Fruit fly (Drosophila melanogaster): ENCODE data around the gene CG15408.

The CG15408 gene

DNA sequence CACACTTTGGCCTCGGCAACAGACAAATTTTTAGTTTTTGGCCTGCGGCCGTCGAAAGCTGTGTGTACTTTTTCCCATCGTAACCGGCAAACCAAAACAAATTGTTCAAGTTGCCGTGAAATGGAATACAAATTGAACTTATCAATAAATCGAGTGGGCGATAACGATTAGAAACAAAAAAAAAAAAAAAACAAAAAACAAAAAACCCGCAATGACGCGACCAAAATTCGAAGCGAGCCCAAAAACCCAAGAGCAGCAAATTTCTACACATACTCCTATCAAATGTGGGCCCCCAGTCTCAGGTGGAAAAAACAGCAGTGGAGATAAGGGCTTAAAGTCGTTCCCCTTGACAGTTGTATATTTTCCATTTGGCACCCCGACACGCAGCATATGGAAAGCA, 25.4 kb upstream of the CG15408 start:
- TF ChIP-seq insv (optimal IDR thresholded peaks at IDR 0.05) (no peak), ttk (optimal IDR thresholded peaks at IDR 0.05) (no peak), h (optimal IDR thresholded peaks at IDR 0.05) (no peak), psq (optimal IDR thresholded peaks at IDR 0.05) (no peak)

DNA sequence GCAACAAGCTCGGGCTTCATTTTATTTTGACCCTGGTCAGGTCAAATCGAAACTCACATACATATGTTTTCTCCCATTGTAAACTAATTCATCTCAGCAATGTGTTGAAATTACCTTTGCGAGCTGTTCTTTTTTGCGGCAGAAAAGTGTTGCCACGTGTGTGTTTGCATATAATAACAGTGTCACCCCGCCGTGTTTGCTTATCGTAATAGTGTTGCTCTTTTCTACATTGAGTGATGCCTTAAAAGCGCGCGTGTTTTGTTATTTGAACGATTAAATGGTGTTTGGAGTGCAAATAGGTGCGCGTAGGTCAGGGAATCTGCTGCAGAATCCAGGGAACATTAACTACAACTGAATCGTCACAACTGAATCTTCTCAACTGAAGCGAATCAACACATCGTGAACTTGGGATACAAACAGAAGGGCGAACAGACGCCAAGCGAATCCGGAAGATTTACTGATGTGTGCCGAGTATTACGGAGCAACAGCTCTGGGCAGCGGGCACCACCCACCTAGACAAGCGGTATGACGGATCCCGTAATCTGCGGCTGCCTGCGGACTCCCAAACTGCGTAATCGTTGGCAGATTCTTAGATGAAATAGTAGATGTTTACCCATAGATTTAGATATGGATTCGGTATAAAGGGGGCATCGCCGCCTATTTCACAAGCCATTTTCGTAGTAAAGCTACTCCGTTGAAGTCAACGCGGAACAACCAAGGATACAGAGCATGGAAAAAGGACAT, 23.9 kb upstream of the CG15408 start, which contains the start of gene CG15406:
Gene CG15406, plus strand, starts transcription at position 694 of the 744 bp plus-strand sequence.
- TF ChIP-seq h (optimal IDR thresholded peaks at IDR 0.05) (no peak), insv (optimal IDR thresholded peaks at IDR 0.05) (no peak), Sin3A (optimal IDR thresholded peaks at IDR 0.05) (no peak), ttk (optimal IDR thresholded peaks at IDR 0.05) (no peak), psq (optimal IDR thresholded peaks at IDR 0.05) (no peak), Myc (optimal IDR thresholded peaks at IDR 0.05) (no peak)

DNA sequence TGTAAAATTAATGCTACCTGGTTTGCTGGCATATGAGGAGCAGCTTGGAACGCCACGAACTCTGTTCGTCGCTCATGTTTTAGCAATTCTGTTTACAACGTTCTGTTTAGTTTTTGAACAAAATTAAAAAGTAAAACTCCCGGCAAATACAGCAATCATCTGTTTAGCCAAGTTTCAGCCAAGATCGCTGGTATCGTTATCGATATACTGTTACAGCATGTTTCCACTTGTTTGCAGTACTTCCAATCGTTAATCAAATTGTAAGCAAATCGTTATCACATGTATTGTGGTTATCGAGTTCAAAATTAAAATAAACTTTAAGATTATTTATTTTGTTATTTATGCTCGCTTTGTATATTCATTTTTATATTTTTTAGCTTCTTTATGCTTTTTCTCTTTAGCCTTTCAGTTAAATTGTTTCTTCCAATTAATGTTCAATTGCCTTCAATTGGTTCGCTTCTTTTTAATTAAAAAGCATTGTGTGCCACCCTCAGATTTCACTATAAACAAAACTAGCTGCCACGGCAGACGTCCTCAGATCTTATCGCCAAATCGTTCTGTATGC, 12.8 kb upstream of the CG15408 start, which contains the start of the genes Fign and CG8837:
Gene Fign, minus strand, starts transcription at position 142 of the 565 bp plus-strand sequence.
Gene CG8837, plus strand, starts transcription at position 515 of the 565 bp plus-strand sequence.
- TF ChIP-seq ttk (optimal IDR thresholded peaks at IDR 0.05) (no peak), Myc (optimal IDR thresholded peaks at IDR 0.05) (no peak), Sin3A (optimal IDR thresholded peaks at IDR 0.05) (no peak), insv (optimal IDR thresholded peaks at IDR 0.05) (no peak), h (optimal IDR thresholded peaks at IDR 0.05) (no peak), psq (optimal IDR thresholded peaks at IDR 0.05) (no peak)

DNA sequence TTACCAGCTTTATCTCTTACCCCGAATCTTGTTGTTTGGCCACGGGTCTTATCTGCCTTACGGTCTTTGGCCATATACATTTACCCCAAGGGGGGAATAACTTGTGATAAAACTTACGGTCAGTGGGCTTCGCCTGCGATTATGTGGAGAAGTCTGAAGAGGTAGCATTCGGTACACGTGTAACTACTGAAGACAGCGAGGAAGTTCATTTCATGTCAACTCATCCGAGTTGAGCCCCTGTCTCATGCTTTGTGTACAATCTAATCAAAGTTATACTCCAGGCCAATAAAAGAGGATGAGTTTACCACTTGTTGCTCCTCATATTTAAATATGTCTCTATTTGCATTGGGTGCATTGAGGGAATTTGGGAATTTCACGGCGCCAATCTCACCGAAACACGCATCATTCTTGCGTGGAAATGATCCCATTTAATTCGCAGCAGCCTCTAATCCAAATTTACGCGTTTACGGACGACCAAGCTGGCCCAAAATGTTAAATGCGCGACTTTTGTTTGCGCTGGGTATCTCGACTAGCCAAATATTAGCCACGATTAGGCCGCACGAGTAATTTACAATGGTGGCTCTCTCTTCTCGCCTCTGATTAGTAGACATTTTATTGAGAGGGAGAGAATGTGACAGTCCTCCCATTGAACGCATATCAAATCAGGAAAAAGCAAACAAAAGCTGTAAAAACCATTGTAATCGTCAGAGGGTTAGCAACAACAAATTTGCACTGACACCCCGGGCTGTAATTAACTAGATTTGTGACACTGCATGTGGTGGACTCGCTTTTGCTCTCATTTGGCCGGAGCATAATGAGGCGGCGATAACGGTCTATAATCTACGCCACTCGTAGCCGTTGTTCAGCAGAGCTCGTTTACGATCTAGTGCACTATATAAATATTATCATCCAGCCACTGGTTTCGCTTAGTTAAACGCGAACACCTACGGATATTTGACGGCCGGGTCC, 9.0 kb upstream of the CG15408 start, which contains the start of gene CG33281:
Gene CG33281, plus strand, starts transcription at position 919 of the 969 bp plus-strand sequence.
- TF ChIP-seq insv (optimal IDR thresholded peaks at IDR 0.05) (no peak), Myc (optimal IDR thresholded peaks at IDR 0.05) (no peak), ttk (optimal IDR thresholded peaks at IDR 0.05) (no peak), h (optimal IDR thresholded peaks at IDR 0.05) (no peak), psq (optimal IDR thresholded peaks at IDR 0.05) (no peak), Sin3A (optimal IDR thresholded peaks at IDR 0.05) (no peak)

DNA sequence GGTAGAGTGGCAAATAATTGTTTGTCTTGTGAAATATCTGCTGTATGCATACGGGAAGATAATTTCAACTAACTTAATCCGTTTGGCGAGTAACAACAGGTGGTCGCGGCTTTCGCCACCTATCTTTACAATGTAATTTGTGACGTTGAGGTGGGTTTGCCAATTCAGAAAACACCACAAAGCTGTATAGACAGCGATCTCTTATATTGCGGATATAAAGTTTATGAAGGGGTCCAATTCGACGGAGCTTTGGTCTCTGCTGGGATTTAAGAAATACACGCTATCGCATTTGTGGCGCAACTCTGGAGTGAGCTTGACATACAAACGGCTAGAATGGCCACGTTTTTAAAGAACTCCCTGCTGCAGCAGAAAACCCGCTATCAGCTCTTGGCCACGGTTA, 5.0 kb upstream of the CG15408 start, which contains the start of gene CG33282:
Gene CG33282, plus strand, starts transcription at position 301 of the 400 bp plus-strand sequence.
- TF ChIP-seq psq (optimal IDR thresholded peaks at IDR 0.05) (no peak), Myc (optimal IDR thresholded peaks at IDR 0.05) (no peak)

DNA sequence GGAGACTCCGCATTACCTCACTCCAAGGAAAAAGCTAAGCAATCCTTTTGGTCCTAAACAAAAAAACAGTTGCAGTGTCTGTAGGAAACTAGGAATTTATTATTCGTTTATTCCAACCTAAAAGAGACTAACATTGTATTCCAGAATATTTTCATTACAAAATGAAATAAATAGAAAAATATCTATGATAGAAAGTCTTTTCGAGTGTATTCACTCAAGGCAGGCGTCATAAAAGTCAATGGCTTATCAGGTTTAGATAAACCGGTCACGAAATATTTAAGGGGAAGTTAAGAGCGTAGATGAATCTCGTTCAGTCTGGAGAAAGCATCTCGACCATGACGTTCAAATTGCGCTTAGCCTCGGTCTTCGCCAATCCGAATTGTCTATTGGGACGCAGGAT, 2.0 kb upstream of the CG15408 start, which contains the start of gene CG3285:
Gene CG3285, plus strand, starts transcription at position 301 of the 400 bp plus-strand sequence.
- TF ChIP-seq psq (optimal IDR thresholded peaks at IDR 0.05): no peak
- TF ChIP-seq Sin3A (optimal IDR thresholded peaks at IDR 0.05): no peak
- no peak for TF ChIP-seq h (optimal IDR thresholded peaks at IDR 0.05)
- no peak for TF ChIP-seq ttk (optimal IDR thresholded peaks at IDR 0.05)
- TF ChIP-seq Myc (optimal IDR thresholded peaks at IDR 0.05): no peak

DNA sequence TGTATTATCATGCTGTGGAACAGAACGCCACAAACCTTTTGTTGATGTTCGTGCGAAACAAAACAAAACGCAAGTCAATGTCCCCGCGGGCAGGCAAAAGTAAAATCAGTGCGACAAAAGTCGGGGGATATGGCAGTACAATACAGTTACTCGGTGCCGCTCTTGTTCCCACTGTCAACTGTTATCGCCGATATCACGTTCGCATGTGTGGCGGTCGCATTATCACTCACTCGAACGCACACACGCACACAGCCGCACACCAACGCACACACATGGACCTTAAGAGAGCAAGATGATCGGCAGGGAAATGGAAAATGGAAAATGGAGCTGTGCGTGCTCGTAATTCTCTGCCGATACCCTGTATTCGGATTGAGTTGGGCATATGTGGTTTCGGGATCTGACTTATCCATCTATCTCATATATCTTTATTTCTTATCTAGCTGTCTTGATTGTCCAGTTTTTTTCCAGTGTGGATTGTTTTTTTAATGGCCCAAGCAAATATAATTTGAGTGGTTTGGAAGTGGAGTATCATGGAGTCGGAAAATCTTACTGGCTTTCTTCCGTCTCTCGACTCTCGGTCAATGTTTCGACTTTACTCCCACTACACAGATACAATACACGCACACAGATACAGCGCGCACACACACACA, 6.1 kb downstream of the CG15408 start:
- TF ChIP-seq Sin3A (optimal IDR thresholded peaks at IDR 0.05): no peak
- no peak for TF ChIP-seq Myc (optimal IDR thresholded peaks at IDR 0.05)
- TF ChIP-seq insv (optimal IDR thresholded peaks at IDR 0.05): no peak
- TF ChIP-seq psq (optimal IDR thresholded peaks at IDR 0.05): no peak
- no peak for TF ChIP-seq h (optimal IDR thresholded peaks at IDR 0.05)
- no peak for TF ChIP-seq ttk (optimal IDR thresholded peaks at IDR 0.05)

DNA sequence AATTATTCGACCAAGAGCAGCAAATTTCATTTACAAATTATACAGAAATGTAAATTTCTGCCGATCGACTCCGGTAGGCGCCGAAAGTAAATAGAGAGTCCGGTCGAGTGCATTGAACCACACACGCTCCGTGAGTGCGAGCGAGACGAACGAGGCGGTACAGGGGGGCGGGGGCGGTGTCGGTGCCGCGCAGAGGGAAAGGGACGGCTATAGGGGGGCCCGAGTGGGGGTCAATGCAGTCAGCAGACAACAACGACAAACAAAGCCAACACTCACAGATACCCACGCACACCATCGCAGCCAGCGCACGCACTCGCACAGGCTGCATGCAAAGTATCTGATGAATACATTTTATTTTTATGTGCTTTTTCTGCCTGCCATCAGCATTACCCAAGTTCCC, 6.8 kb downstream of the CG15408 start:
- TF ChIP-seq Myc (optimal IDR thresholded peaks at IDR 0.05): no peak
- TF ChIP-seq Sin3A (optimal IDR thresholded peaks at IDR 0.05): no peak
- TF ChIP-seq psq (optimal IDR thresholded peaks at IDR 0.05): no peak
- no peak for TF ChIP-seq ttk (optimal IDR thresholded peaks at IDR 0.05)
- TF ChIP-seq h (optimal IDR thresholded peaks at IDR 0.05): no peak
- TF ChIP-seq insv (optimal IDR thresholded peaks at IDR 0.05): no peak

DNA sequence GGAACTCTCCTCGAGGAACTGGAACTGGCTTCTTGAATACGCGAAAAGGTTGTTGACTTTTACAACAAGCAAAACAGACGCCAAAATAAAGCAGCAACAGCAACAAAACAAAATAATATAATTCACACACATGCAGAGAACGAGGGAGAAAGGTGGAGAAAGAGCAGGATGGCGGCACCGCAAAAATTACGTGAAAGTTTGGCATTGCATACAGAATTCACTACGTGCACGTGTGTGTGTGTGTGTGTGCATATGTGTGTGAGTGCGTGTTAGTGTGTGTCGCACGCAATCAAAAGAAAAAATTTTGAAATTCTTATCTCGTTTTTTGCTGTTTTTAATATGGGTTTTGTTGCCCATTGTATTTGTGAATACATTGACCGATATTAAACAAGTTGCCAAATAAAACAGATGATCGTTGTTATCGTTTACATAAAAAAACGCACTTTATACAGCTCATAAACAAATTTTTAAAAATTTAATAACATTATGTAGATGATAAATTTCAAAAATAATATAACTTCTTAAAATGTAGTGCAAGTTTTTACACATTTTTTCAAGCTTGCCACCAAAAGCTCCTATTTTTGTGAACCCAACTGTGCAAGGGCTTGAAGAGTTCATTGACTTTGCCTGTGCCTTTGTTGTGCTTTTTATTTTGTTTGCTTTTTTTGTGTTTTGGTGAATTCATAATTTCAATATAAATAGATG, 8.8 kb downstream of the CG15408 start:
- no peak for TF ChIP-seq psq (optimal IDR thresholded peaks at IDR 0.05)
- no peak for TF ChIP-seq ttk (optimal IDR thresholded peaks at IDR 0.05)
- TF ChIP-seq Myc (optimal IDR thresholded peaks at IDR 0.05): no peak
- TF ChIP-seq Sin3A (optimal IDR thresholded peaks at IDR 0.05): no peak
- TF ChIP-seq h (optimal IDR thresholded peaks at IDR 0.05): no peak
- no peak for TF ChIP-seq insv (optimal IDR thresholded peaks at IDR 0.05)

DNA sequence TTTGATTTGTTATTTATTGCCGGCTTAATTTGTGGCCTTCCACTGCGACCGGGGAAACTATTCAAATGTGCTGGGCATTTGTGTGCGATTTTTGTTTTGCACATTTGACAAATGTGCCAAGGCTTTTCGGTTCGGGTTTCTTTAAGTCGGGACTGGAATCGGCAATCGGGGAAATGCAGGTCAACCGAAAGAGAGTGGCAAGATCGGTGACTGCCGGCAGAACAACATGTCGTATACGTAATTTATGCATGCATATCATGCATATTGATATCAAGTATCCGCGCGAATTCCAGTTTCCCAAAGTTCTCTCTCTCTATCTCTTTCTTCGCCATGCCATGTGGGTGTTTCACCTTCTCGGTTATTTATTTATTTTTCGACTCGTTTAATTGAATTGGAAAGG, 9.8 kb downstream of the CG15408 start:
- no peak for TF ChIP-seq Sin3A (optimal IDR thresholded peaks at IDR 0.05)
- no peak for TF ChIP-seq psq (optimal IDR thresholded peaks at IDR 0.05)
- TF ChIP-seq ttk (optimal IDR thresholded peaks at IDR 0.05): no peak
- TF ChIP-seq Myc (optimal IDR thresholded peaks at IDR 0.05): no peak
- TF ChIP-seq h (optimal IDR thresholded peaks at IDR 0.05): no peak
- TF ChIP-seq insv (optimal IDR thresholded peaks at IDR 0.05): no peak
